Fruit fly (Drosophila melanogaster) whole organism, embryonic: ENCODE data around the gene CG4653.

ENCODE experiments used
- Atf6 ChIP-seq: fragments of 200-800 bp; sonication (Bioruptor generic); IDR thresholded peaks from 2 replicates; pipeline ENCODE4 v1.3.6; 2022; ENCODE audit warnings: missing biosample characterization, missing genetic modification characterization
- CG12659 ChIP-seq: fragments of 200-800 bp; sonication (Bioruptor generic); optimal IDR thresholded peaks from 3 replicates; lab custom pipeline; 2017; ENCODE audit warnings: mild to moderate bottlenecking, missing biosample characterization, missing genetic modification reagents, missing genetic modification characterization
- CG12744 ChIP-seq: fragments of 200-800 bp; sonication (Bioruptor generic); optimal IDR thresholded peaks from 2 replicates; lab custom pipeline; 2016; ENCODE audit warnings: missing biosample characterization, missing genetic modification characterization
- CG14860 ChIP-seq: fragments of 200-800 bp; sonication (Bioruptor generic); IDR thresholded peaks from 3 replicates; pipeline ENCODE4 v1.3.6; 2022; ENCODE audit warnings: missing biosample characterization, missing genetic modification characterization; ENCODE audit not compliant: partially characterized antibody
- CG15073 ChIP-seq: fragments of 200-800 bp; sonication (Bioruptor generic); optimal IDR thresholded peaks from 2 replicates; lab custom pipeline; 2016; ENCODE audit warnings: missing biosample characterization, missing genetic modification characterization
- CG2875 ChIP-seq: fragments of 200-800 bp; sonication (Bioruptor generic); optimal IDR thresholded peaks from 2 replicates; lab custom pipeline; 2017; ENCODE audit warnings: missing biosample characterization, mild to moderate bottlenecking, missing genetic modification characterization, missing genetic modification reagents
- CG30020 ChIP-seq: fragments of 200-800 bp; optimal IDR thresholded peaks from 2 replicates; lab custom pipeline; 2019; ENCODE audit warnings: missing biosample characterization, mild to moderate bottlenecking, missing genetic modification characterization, moderate library complexity
- CG30431 ChIP-seq: fragments of 200-800 bp; sonication (Bioruptor generic); optimal IDR thresholded peaks from 2 replicates; lab custom pipeline; 2017; ENCODE audit warnings: missing biosample characterization, missing genetic modification characterization
- CG31388 ChIP-seq: fragments of 200-800 bp; sonication (Bioruptor generic); optimal IDR thresholded peaks from 2 replicates; lab custom pipeline; 2016; ENCODE audit warnings: missing biosample characterization, missing genetic modification characterization
- CG42726 ChIP-seq: fragments of 200-800 bp; sonication (Bioruptor generic); IDR thresholded peaks from 2 replicates; pipeline ENCODE4 v1.3.6; 2022; ENCODE audit warnings: missing biosample characterization, missing genetic modification characterization; ENCODE audit not compliant: partially characterized antibody
- CG4707 ChIP-seq: fragments of 200-800 bp; sonication (Bioruptor generic); optimal IDR thresholded peaks from 2 replicates; lab custom pipeline; 2018; ENCODE audit warnings: missing biosample characterization, mild to moderate bottlenecking, missing genetic modification characterization, moderate library complexity
- CG4730 ChIP-seq: fragments of 200-800 bp; sonication (Bioruptor generic); IDR thresholded peaks from 2 replicates; pipeline ENCODE4 v1.3.6; 2022; ENCODE audit warnings: missing biosample characterization, missing genetic modification characterization
- CG5245 ChIP-seq: fragments of 200-800 bp; sonication (Bioruptor generic); optimal IDR thresholded peaks from 3 replicates; lab custom pipeline; 2016; ENCODE audit warnings: missing biosample characterization, missing genetic modification characterization
- CG6791 ChIP-seq: fragments of 200-800 bp; sonication (Bioruptor generic); IDR thresholded peaks from 3 replicates; pipeline ENCODE4 v1.3.6; 2022; ENCODE audit warnings: missing biosample characterization, missing genetic modification characterization; ENCODE audit not compliant: partially characterized antibody
- CG7786 ChIP-seq: fragments of 200-800 bp; sonication (Bioruptor generic); optimal IDR thresholded peaks from 2 replicates; lab custom pipeline; 2016; ENCODE audit warnings: missing biosample characterization, missing genetic modification characterization
- CG8388 ChIP-seq: fragments of 200-800 bp; sonication (Bioruptor generic); optimal IDR thresholded peaks from 2 replicates; lab custom pipeline; 2019; ENCODE audit warnings: missing biosample characterization, mild to moderate bottlenecking, missing genetic modification characterization, moderate library complexity
- CrebB ChIP-seq: fragments of 200-800 bp; sonication (Bioruptor generic); optimal IDR thresholded peaks from 3 replicates; lab custom pipeline; 2018; ENCODE audit warnings: missing biosample characterization, mild to moderate bottlenecking, missing genetic modification characterization
- D ChIP-seq, 2 experiments: fragments of 200-800 bp in 1 of 2; fragments of >200 bp in 1 of 2; sonication (Bioruptor generic) in 1 of 2; optimal IDR thresholded peaks; 2 replicates in 1 of 2; 3 replicates in 1 of 2; lab custom pipeline; 2017; ENCODE audit warnings: mild to moderate bottlenecking in 1 of 2, missing biosample characterization in 1 of 2, missing genetic modification characterization in 1 of 2, missing genetic modification reagents in 1 of 2
- D19B ChIP-seq: fragments of 200-800 bp; sonication (Bioruptor generic); optimal IDR thresholded peaks from 2 replicates; lab custom pipeline; 2017; ENCODE audit warnings: missing biosample characterization, mild to moderate bottlenecking, missing genetic modification characterization
- Deaf1 ChIP-seq: fragments of 200-800 bp; optimal IDR thresholded peaks from 3 replicates; lab custom pipeline; 2019; ENCODE audit warnings: missing biosample characterization, mild to moderate bottlenecking, missing genetic modification characterization, moderate library complexity
- Doc2 ChIP-seq: fragments of 200-800 bp; sonication (Bioruptor generic); IDR thresholded peaks from 2 replicates; pipeline ENCODE4 v1.3.6; 2022; ENCODE audit warnings: missing biosample characterization, missing genetic modification characterization
- Fer1 ChIP-seq: fragments of 200-800 bp; sonication (Bioruptor generic); optimal IDR thresholded peaks from 2 replicates; lab custom pipeline; 2017; ENCODE audit warnings: missing biosample characterization, mild to moderate bottlenecking, missing genetic modification characterization
- Hand ChIP-seq: fragments of 200-800 bp; sonication (Bioruptor generic); optimal IDR thresholded peaks from 2 replicates; lab custom pipeline; 2017; ENCODE audit warnings: mild to moderate bottlenecking, missing biosample characterization, missing genetic modification reagents, missing genetic modification characterization
- Lim3 ChIP-seq: fragments of 200-800 bp; sonication (Bioruptor generic); IDR thresholded peaks from 2 replicates; pipeline ENCODE4 v1.3.6; 2022; ENCODE audit warnings: missing biosample characterization, missing genetic modification characterization
- Med ChIP-seq: fragments of 200-800 bp; sonication (Bioruptor generic); peaks from one replicate; lab custom pipeline; 2016; ENCODE audit warnings: missing biosample characterization, missing genetic modification characterization, mild to moderate bottlenecking, inconsistent platforms, moderate library complexity
- Nf-YA ChIP-seq: fragments of 200-800 bp; sonication (Bioruptor generic); IDR thresholded peaks from 2 replicates; pipeline ENCODE4 v1.3.6; 2022; ENCODE audit warnings: missing biosample characterization, missing genetic modification characterization
- NfI ChIP-seq: fragments of 200-800 bp; sonication (Bioruptor generic); optimal IDR thresholded peaks from 3 replicates; lab custom pipeline; 2018; ENCODE audit warnings: missing biosample characterization, mild to moderate bottlenecking, missing genetic modification characterization, moderate library complexity
- Sox100B ChIP-seq: fragments of 200-800 bp; sonication (Bioruptor generic); optimal IDR thresholded peaks from 3 replicates; lab custom pipeline; 2018; ENCODE audit warnings: missing biosample characterization, mild to moderate bottlenecking, missing genetic modification characterization
- Sox102F ChIP-seq: fragments of 200-800 bp; sonication (Bioruptor generic); optimal IDR thresholded peaks from 2 replicates; lab custom pipeline; 2018; ENCODE audit warnings: missing biosample characterization, mild to moderate bottlenecking, missing genetic modification characterization, moderate library complexity
- Taf1 ChIP-seq: fragments of 200-800 bp; sonication (Bioruptor generic); IDR thresholded peaks from 2 replicates; pipeline ENCODE4 v1.3.6; 2022; ENCODE audit warnings: missing biosample characterization, missing genetic modification characterization
- Tbp ChIP-seq: fragments of >200 bp; optimal IDR thresholded peaks from 2 replicates; lab custom pipeline; 2018; ENCODE audit warnings: missing biosample characterization, missing genetic modification characterization
- YL-1 ChIP-seq: fragments of 200-800 bp; sonication (Bioruptor generic); optimal IDR thresholded peaks from 3 replicates; lab custom pipeline; 2017; ENCODE audit warnings: missing biosample characterization, mild to moderate bottlenecking, missing genetic modification characterization
- ato ChIP-seq: fragments of 200-800 bp; sonication (Bioruptor generic); IDR thresholded peaks from 2 replicates; pipeline ENCODE4 v1.3.6; 2022; ENCODE audit warnings: missing biosample characterization, missing genetic modification characterization; ENCODE audit not compliant: partially characterized antibody
- bigmax ChIP-seq: fragments of 200-800 bp; sonication (Bioruptor generic); optimal IDR thresholded peaks from 2 replicates; lab custom pipeline; 2018; ENCODE audit warnings: missing biosample characterization, mild to moderate bottlenecking, missing genetic modification characterization
- bowl ChIP-seq: fragments of 200-800 bp; sonication (Bioruptor generic); IDR thresholded peaks from 2 replicates; pipeline ENCODE4 v1.3.6; 2022; ENCODE audit warnings: missing biosample characterization, missing genetic modification characterization
- chm ChIP-seq: fragments of 200-800 bp; sonication (Bioruptor generic); IDR thresholded peaks from 2 replicates; pipeline ENCODE4 v1.3.6; 2022; ENCODE audit warnings: missing biosample characterization, missing genetic modification characterization
- dpn ChIP-seq, 2 experiments: fragments of 200-800 bp; sonication (Bioruptor generic); optimal IDR thresholded peaks; 3 replicates each; lab custom pipeline; 2016; ENCODE audit warnings: missing biosample characterization in 2 of 2, missing genetic modification characterization in 2 of 2
- esg ChIP-seq: fragments of 200-800 bp; sonication (Bioruptor generic); conservative IDR thresholded peaks from 2 replicates; pipeline ENCODE4 v1.3.6; 2022; ENCODE audit warnings: missing biosample characterization, missing genetic modification characterization
- fd64A ChIP-seq: fragments of 200-800 bp; sonication (Bioruptor generic); optimal IDR thresholded peaks from 3 replicates; lab custom pipeline; 2018; ENCODE audit warnings: missing biosample characterization, mild to moderate bottlenecking, missing genetic modification characterization
- gsb-n ChIP-seq: fragments of 200-800 bp; sonication (Bioruptor generic); optimal IDR thresholded peaks from 3 replicates; lab custom pipeline; 2018; ENCODE audit warnings: missing biosample characterization, mild to moderate bottlenecking, missing genetic modification characterization
- h ChIP-seq: fragments of >200 bp; optimal IDR thresholded peaks from 2 replicates; lab custom pipeline; 2017
- hkb ChIP-seq, 2 experiments: fragments of 200-800 bp in 1 of 2; fragments of >200 bp in 1 of 2; sonication (Bioruptor generic) in 1 of 2; IDR thresholded peaks in 1 of 2; optimal IDR thresholded peaks in 1 of 2; 2 replicates each; pipeline versions ENCODE4 v1.3.6 to Lab custom; 2017 to 2022; ENCODE audit warnings: missing biosample characterization in 1 of 2, missing genetic modification characterization in 1 of 2
- lmd ChIP-seq: fragments of 200-800 bp; sonication (Bioruptor generic); IDR thresholded peaks from 2 replicates; pipeline ENCODE4 v1.3.6; 2022; ENCODE audit warnings: missing biosample characterization, missing genetic modification characterization
- nerfin-2 ChIP-seq: fragments of 200-800 bp; sonication (Bioruptor generic); IDR thresholded peaks from 2 replicates; pipeline ENCODE4 v1.3.6; 2022; ENCODE audit warnings: missing biosample characterization, missing genetic modification characterization; ENCODE audit not compliant: partially characterized antibody
- oc ChIP-seq: fragments of 200-800 bp; sonication (Bioruptor generic); optimal IDR thresholded peaks from 2 replicates; lab custom pipeline; 2018; ENCODE audit warnings: missing biosample characterization, mild to moderate bottlenecking, missing genetic modification characterization, moderate library complexity
- org-1 ChIP-seq: fragments of 200-800 bp; sonication (Bioruptor generic); optimal IDR thresholded peaks from 2 replicates; lab custom pipeline; 2017; ENCODE audit warnings: missing biosample characterization, missing genetic modification characterization
- pb ChIP-seq: fragments of 200-800 bp; sonication (Bioruptor generic); optimal IDR thresholded peaks from 3 replicates; lab custom pipeline; 2016; ENCODE audit warnings: missing biosample characterization, missing genetic modification characterization
- pho ChIP-seq: fragments of 200-800 bp; sonication (Bioruptor generic); optimal IDR thresholded peaks from 2 replicates; lab custom pipeline; 2016; ENCODE audit warnings: missing biosample characterization, missing genetic modification characterization
- tap ChIP-seq: fragments of 200-800 bp; optimal IDR thresholded peaks from 3 replicates; lab custom pipeline; 2019; ENCODE audit warnings: missing biosample characterization, mild to moderate bottlenecking, missing genetic modification characterization, moderate library complexity
- twi ChIP-seq: fragments of 200-800 bp; optimal IDR thresholded peaks from 2 replicates; lab custom pipeline; 2019; ENCODE audit warnings: missing biosample characterization, mild to moderate bottlenecking, missing genetic modification characterization, moderate library complexity

The CG4653 gene

dm6 chrX:16655724-16656235, 48.1 kb upstream of the CG4653 start (continued):
- TF ChIP-seq tap (no peak), twi (tag; lab: Kevin White, UChicago) (peak; percentile 80), CG30020 (no peak), Deaf1 (no peak), D (optimal IDR thresholded peaks at IDR 0.05; lab: Kevin White, UChicago) (no peak), D (GFP tag; optimal IDR thresholded peaks at IDR 0.05; lab: Kevin White, UChicago) (peak; percentile 11), bigmax (GFP tag; lab: Kevin White, UChicago) (no peak), ato (GFP tag; lab: Robert Waterston, UW) (no peak), org-1 (GFP tag; lab: Kevin White, UChicago) (no peak), bowl (GFP tag; lab: Robert Waterston, UW) (no peak), CG4707 (GFP tag; lab: Kevin White, UChicago) (no peak), CG8388 (GFP tag; lab: Kevin White, UChicago) (no peak), pb (GFP tag; lab: Kevin White, UChicago) (no peak), CG42726 (GFP tag; lab: Robert Waterston, UW) (no peak), CG15073 (no peak), Lim3 (GFP tag; lab: Robert Waterston, UW) (no peak), esg (GFP tag; lab: Robert Waterston, UW) (no peak), Hand (GFP tag; lab: Kevin White, UChicago) (peak; percentile 7), nerfin-2 (GFP tag; lab: Robert Waterston, UW) (no peak), pho (GFP tag; lab: Kevin White, UChicago) (no peak), h (lab: Kevin White, UChicago) (no peak), Med (peak; percentile 90), D19B (GFP tag; lab: Kevin White, UChicago) (peak; percentile 86), Sox102F (GFP tag; lab: Kevin White, UChicago) (no peak), CG14860 (no peak), oc (peak; percentile 41), YL-1 (GFP tag; lab: Kevin White, UChicago) (no peak), Atf6 (GFP tag; lab: Robert Waterston, UW) (no peak), Nf-YA (GFP tag; lab: Robert Waterston, UW) (no peak), Tbp (GFP tag; lab: Kevin White, UChicago) (no peak), fd64A (GFP tag; lab: Kevin White, UChicago) (no peak), hkb (optimal IDR thresholded peaks at IDR 0.05; lab: Kevin White, UChicago) (no peak), hkb (GFP tag; IDR thresholded peaks at IDR 0.05; lab: Robert Waterston, UW) (no peak), lmd (GFP tag; lab: Robert Waterston, UW) (no peak), CG4730 (no peak), Taf1 (GFP tag; lab: Robert Waterston, UW) (no peak), CG7786 (GFP tag; lab: Kevin White, UChicago) (no peak), gsb-n (peak; percentile 35), dpn (GFP tag; optimal IDR thresholded peaks at IDR 0.05; lab: Kevin White, UChicago) (no peak), NfI (peak; percentile 2), CG5245 (GFP tag; lab: Kevin White, UChicago) (no peak), Sox100B (GFP tag; lab: Kevin White, UChicago) (no peak), CG6791 (no peak), CG12659 (GFP tag; lab: Kevin White, UChicago) (no peak), CG31388 (GFP tag; lab: Kevin White, UChicago) (no peak), CG12744 (GFP tag; lab: Kevin White, UChicago) (no peak), CG30431 (GFP tag; lab: Kevin White, UChicago) (no peak), CrebB (tag; lab: Kevin White, UChicago) (peak; percentile 49), CG2875 (GFP tag; lab: Kevin White, UChicago) (no peak), Fer1 (GFP tag; lab: Kevin White, UChicago) (peak; percentile 45), chm (peak; percentile 16; the same call in 1 of the 2 replicates), Doc2 (GFP tag; lab: Robert Waterston, UW) (no peak)
